Worm (Caenorhabditis elegans) whole organism, L3 larva: ENCODE data around the gene nas-7.

Experiments
- egl-27 ChIP-seq: sonication (generic microtip); optimal IDR thresholded peaks from 4 replicates; lab custom pipeline; 2017; ENCODE audit warnings: missing biosample characterization, missing genetic modification reagents, missing genetic modification characterization
- lin-39 ChIP-seq: fragments of 150-350 bp; optimal IDR thresholded peaks from 2 replicates; lab custom pipeline; 2018; ENCODE audit warnings: missing biosample characterization, missing genetic modification reagents, missing genetic modification characterization
- mdl-1 ChIP-seq: fragments of 150-350 bp; optimal IDR thresholded peaks from 2 replicates; lab custom pipeline; 2014; ENCODE audit warnings: missing biosample characterization, missing genetic modification characterization
- nhr-12 ChIP-seq: fragments of 150-350 bp; optimal IDR thresholded peaks from 2 replicates; lab custom pipeline; 2014; ENCODE audit warnings: missing biosample characterization, missing genetic modification characterization
- nhr-76 ChIP-seq: fragments of 150-350 bp; sonication (generic microtip); optimal IDR thresholded peaks from 5 replicates; lab custom pipeline; 2014; ENCODE audit warnings: missing biosample characterization, missing genetic modification characterization
- nhr-77 ChIP-seq: fragments of 150-350 bp; optimal IDR thresholded peaks from 2 replicates; lab custom pipeline; 2014; ENCODE audit warnings: missing biosample characterization, missing genetic modification characterization
- snpc-4 ChIP-seq: fragments of 150-350 bp; optimal IDR thresholded peaks from 2 replicates; lab custom pipeline; 2014; ENCODE audit warnings: missing biosample characterization, missing genetic modification characterization
- unc-62 ChIP-seq: fragments of 150-350 bp; sonication (generic microtip); optimal IDR thresholded peaks from 4 replicates; lab custom pipeline; 2014; ENCODE audit warnings: missing biosample characterization, missing genetic modification reagents, missing genetic modification characterization
- ztf-11 ChIP-seq: fragments of 150-350 bp; optimal IDR thresholded peaks from 2 replicates; lab custom pipeline; 2014; ENCODE audit warnings: missing biosample characterization, missing genetic modification characterization

- no peak for TF ChIP-seq egl-27 (tag; lab: Kevin White, UChicago)
- TF ChIP-seq ztf-11 (tag; lab: Kevin White, UChicago), result no peak
- TF ChIP-seq nhr-77 (tag; lab: Kevin White, UChicago), result no peak
- TF ChIP-seq unc-62 (GFP tag; lab: Kevin White, UChicago), result no peak
- no peak for TF ChIP-seq mdl-1 (tag; lab: Kevin White, UChicago)
- no peak for TF ChIP-seq nhr-76 (tag; lab: Kevin White, UChicago)
- TF ChIP-seq lin-39 (tag; lab: Kevin White, UChicago), result no peak
- no peak for TF ChIP-seq snpc-4 (tag; lab: Kevin White, UChicago)
- TF ChIP-seq nhr-12 (tag; lab: Kevin White, UChicago), result no peak
These were observed 20.6 kb downstream of the nas-7 start for ce11 chrII:7381947-7382346.
